Fruit fly (Drosophila melanogaster) whole organism, embryonic: Measurements from ENCODE around the gene CG7579.

Source experiments
- CG12942 ChIP-seq: fragments of 200-800 bp; sonication (Bioruptor generic); optimal IDR thresholded peaks from 3 replicates; lab custom pipeline; 2016; ENCODE audit warnings: missing biosample characterization, missing genetic modification characterization
- CG14965 ChIP-seq: fragments of 200-800 bp; sonication (Bioruptor generic); optimal IDR thresholded peaks from 2 replicates; lab custom pipeline; 2016; ENCODE audit warnings: missing biosample characterization, missing genetic modification characterization, borderline replicate concordance
- CG1602 ChIP-seq: fragments of 200-800 bp; sonication (Bioruptor generic); optimal IDR thresholded peaks from 3 replicates; lab custom pipeline; 2016; ENCODE audit warnings: missing biosample characterization, missing genetic modification characterization
- CG4730 ChIP-seq: fragments of 200-800 bp; sonication (Bioruptor generic); IDR thresholded peaks from 2 replicates; pipeline ENCODE4 v1.3.6; 2022; ENCODE audit warnings: missing biosample characterization, missing genetic modification characterization
- HLH3B ChIP-seq: fragments of 200-800 bp; sonication (Bioruptor generic); IDR thresholded peaks from 2 replicates; pipeline ENCODE4 v1.3.6; 2022; ENCODE audit warnings: missing biosample characterization, missing genetic modification characterization
- lola ChIP-seq, 3 experiments: fragments of >200 bp in 2 of 3; fragments of 200-800 bp in 1 of 3; sonication (Bioruptor generic) in 1 of 3; optimal IDR thresholded peaks; 2 replicates each; lab custom pipeline; 2017 to 2019; ENCODE audit warnings: missing biosample characterization in 3 of 3, missing genetic modification characterization in 3 of 3, mild to moderate bottlenecking in 1 of 3, moderate library complexity in 1 of 3
- nmo ChIP-seq: fragments of 200-800 bp; sonication (Bioruptor generic); optimal IDR thresholded peaks from 2 replicates; lab custom pipeline; 2018; ENCODE audit warnings: missing biosample characterization, mild to moderate bottlenecking, missing genetic modification characterization, moderate library complexity
- twi ChIP-seq: fragments of 200-800 bp; optimal IDR thresholded peaks from 2 replicates; lab custom pipeline; 2019; ENCODE audit warnings: missing biosample characterization, mild to moderate bottlenecking, missing genetic modification characterization, moderate library complexity

DNA sequence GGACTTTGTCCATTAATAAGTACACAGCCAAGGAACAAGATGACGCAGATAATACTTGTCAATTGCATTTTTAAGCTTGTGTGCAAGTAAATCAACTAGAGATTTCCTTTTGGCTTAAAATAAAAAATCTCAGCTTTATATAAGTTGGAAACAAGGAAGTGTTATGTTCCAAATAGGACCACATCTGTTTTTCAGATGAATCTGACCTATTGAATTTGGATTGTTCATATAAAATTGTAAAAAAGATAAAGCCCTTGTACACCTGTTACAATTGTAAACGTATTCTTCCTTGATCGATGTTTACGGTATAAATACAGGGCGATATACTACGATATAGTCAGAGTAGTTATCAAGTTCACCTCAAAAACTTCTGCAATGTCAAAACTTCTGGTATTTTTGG is 26.0 kb downstream of the CG7579 start, which contains the start of the genes Eig71Ef and Eig71Eg:
- no peak for TF ChIP-seq CG14965
- TF ChIP-seq CG1602 (GFP tag; lab: Kevin White, UChicago), result no peak
- TF ChIP-seq nmo, result no peak
- TF ChIP-seq CG12942, result no peak
- TF ChIP-seq lola (GFP tag; optimal IDR thresholded peaks at IDR 0.05; lab: Kevin White, UChicago), result no peak
- no peak for TF ChIP-seq twi (tag; lab: Kevin White, UChicago)
- TF ChIP-seq HLH3B (GFP tag; lab: Robert Waterston, UW), result no peak
- no peak for TF ChIP-seq CG4730 (GFP tag; lab: Robert Waterston, UW)
